Worm (Caenorhabditis elegans) whole organism, mixed stage, embryonic: ENCODE measurements around the gene acp-6.

Experiments used
- M03D4.4 ChIP-seq: sonication (generic microtip); optimal IDR thresholded peaks from 2 replicates; lab custom pipeline; 2017; ENCODE audit warnings: mild to moderate bottlenecking, missing genetic modification characterization, missing compliant biosample characterization
- bed-3 ChIP-seq: fragments of 200-800 bp; sonication (Bioruptor generic); optimal IDR thresholded peaks from 3 replicates; lab custom pipeline; 2018; ENCODE audit warnings: mild to moderate bottlenecking, missing genetic modification characterization, moderate library complexity, missing compliant biosample characterization
- blmp-1 ChIP-seq: fragments of 150-350 bp; optimal IDR thresholded peaks from 2 replicates; lab custom pipeline; 2014; ENCODE audit warnings: missing biosample characterization, missing genetic modification characterization
- ceh-39 ChIP-seq: fragments of 150-350 bp; optimal IDR thresholded peaks from 2 replicates; lab custom pipeline; 2014; ENCODE audit warnings: missing biosample characterization, missing genetic modification characterization
- ceh-43 ChIP-seq: fragments of 200-800 bp; sonication (Bioruptor generic); optimal IDR thresholded peaks from 2 replicates; lab custom pipeline; 2018; ENCODE audit warnings: mild to moderate bottlenecking, missing genetic modification characterization, moderate library complexity, missing compliant biosample characterization
- ceh-83 ChIP-seq: fragments of 200-800 bp; sonication (Bioruptor generic); optimal IDR thresholded peaks from 2 replicates; lab custom pipeline; 2018; ENCODE audit warnings: mild to moderate bottlenecking, missing genetic modification characterization, missing compliant biosample characterization
- ces-1 ChIP-seq: fragments of 150-350 bp; optimal IDR thresholded peaks from 2 replicates; lab custom pipeline; 2014; ENCODE audit warnings: missing biosample characterization, missing genetic modification reagents, missing genetic modification characterization
- cnd-1 ChIP-seq: fragments of 200-800 bp; sonication (Bioruptor generic); optimal IDR thresholded peaks from 2 replicates; lab custom pipeline; 2018; ENCODE audit warnings: mild to moderate bottlenecking, missing genetic modification characterization, missing compliant biosample characterization
- drap-1 ChIP-seq: fragments of 200-800 bp; sonication (Bioruptor generic); optimal IDR thresholded peaks from 3 replicates; lab custom pipeline; 2018; ENCODE audit warnings: mild to moderate bottlenecking, missing genetic modification characterization, missing compliant biosample characterization
- elt-1 ChIP-seq: sonication (generic microtip); optimal IDR thresholded peaks from 2 replicates; lab custom pipeline; 2017; ENCODE audit warnings: missing genetic modification characterization, mild to moderate bottlenecking, missing compliant biosample characterization, antibody characterized with exemption, moderate library complexity, borderline replicate concordance; ENCODE audit not compliant: insufficient read depth
- flh-1 ChIP-seq: fragments of 200-800 bp; sonication (Bioruptor generic); optimal IDR thresholded peaks from 2 replicates; lab custom pipeline; 2018; ENCODE audit warnings: mild to moderate bottlenecking, missing genetic modification characterization, moderate library complexity, missing compliant biosample characterization
- ham-2 ChIP-seq: fragments of 200-800 bp; sonication (Bioruptor generic); optimal IDR thresholded peaks from 2 replicates; lab custom pipeline; 2018; ENCODE audit warnings: mild to moderate bottlenecking, missing genetic modification characterization, missing compliant biosample characterization
- hlh-1 ChIP-seq: fragments of 150-350 bp; optimal IDR thresholded peaks from 2 replicates; lab custom pipeline; 2014; ENCODE audit warnings: missing biosample characterization, missing genetic modification reagents, missing genetic modification characterization
- lin-13 ChIP-seq: fragments of 150-350 bp; optimal IDR thresholded peaks from 2 replicates; lab custom pipeline; 2014; ENCODE audit warnings: missing biosample characterization, missing genetic modification characterization
- lsy-2 ChIP-seq: fragments of 150-350 bp; optimal IDR thresholded peaks from 2 replicates; lab custom pipeline; 2014; ENCODE audit warnings: missing biosample characterization, missing genetic modification characterization
- mab-5 ChIP-seq: fragments of 150-350 bp; optimal IDR thresholded peaks from 2 replicates; lab custom pipeline; 2014; ENCODE audit warnings: missing biosample characterization, missing genetic modification characterization
- mep-1 ChIP-seq: fragments of 150-350 bp; optimal IDR thresholded peaks from 2 replicates; lab custom pipeline; 2017; ENCODE audit warnings: missing biosample characterization, missing genetic modification reagents, missing genetic modification characterization, inconsistent platforms
- mls-2 ChIP-seq: sonication (generic microtip); optimal IDR thresholded peaks from 2 replicates; lab custom pipeline; 2016; ENCODE audit warnings: mild to moderate bottlenecking, missing genetic modification characterization, moderate library complexity, missing compliant biosample characterization
- nhr-12 ChIP-seq: fragments of 150-350 bp; optimal IDR thresholded peaks from 2 replicates; lab custom pipeline; 2014; ENCODE audit warnings: missing biosample characterization, missing genetic modification characterization
- nhr-2 ChIP-seq: fragments of 150-350 bp; optimal IDR thresholded peaks from 2 replicates; lab custom pipeline; 2014; ENCODE audit warnings: missing biosample characterization, missing genetic modification characterization
- nhr-237 ChIP-seq: fragments of 150-350 bp; optimal IDR thresholded peaks from 2 replicates; lab custom pipeline; 2014; ENCODE audit warnings: missing biosample characterization, missing genetic modification characterization
- nhr-28 ChIP-seq: fragments of 150-350 bp; optimal IDR thresholded peaks from 2 replicates; lab custom pipeline; 2014; ENCODE audit warnings: missing biosample characterization, missing genetic modification characterization
- nhr-76 ChIP-seq: sonication (generic microtip); optimal IDR thresholded peaks from 2 replicates; lab custom pipeline; 2017; ENCODE audit warnings: missing biosample characterization, missing genetic modification characterization
- pha-4 ChIP-seq: fragments of 150-350 bp; optimal IDR thresholded peaks from 2 replicates; lab custom pipeline; 2018; ENCODE audit warnings: missing biosample characterization, missing genetic modification reagents, missing genetic modification characterization
- sem-2 ChIP-seq: fragments of 200-800 bp; sonication (Bioruptor generic); optimal IDR thresholded peaks from 2 replicates; lab custom pipeline; 2018; ENCODE audit warnings: mild to moderate bottlenecking, missing genetic modification characterization, missing compliant biosample characterization
- sptf-1 ChIP-seq: sonication (generic microtip); optimal IDR thresholded peaks from 2 replicates; lab custom pipeline; 2017; ENCODE audit warnings: mild to moderate bottlenecking, missing genetic modification characterization, moderate library complexity, missing compliant biosample characterization
- tbx-8 ChIP-seq: fragments of 200-800 bp; sonication (Bioruptor generic); optimal IDR thresholded peaks from 2 replicates; lab custom pipeline; 2018; ENCODE audit warnings: mild to moderate bottlenecking, missing genetic modification characterization, moderate library complexity, missing compliant biosample characterization
- unc-120 ChIP-seq: sonication (generic microtip); optimal IDR thresholded peaks from 2 replicates; lab custom pipeline; 2017; ENCODE audit warnings: missing genetic modification characterization, missing compliant biosample characterization; ENCODE audit not compliant: poor library complexity, severe bottlenecking
- unc-39 ChIP-seq: fragments of 150-350 bp; optimal IDR thresholded peaks from 2 replicates; lab custom pipeline; 2014; ENCODE audit warnings: missing biosample characterization, missing genetic modification characterization
- unc-62 ChIP-seq: fragments of 150-350 bp; optimal IDR thresholded peaks from 2 replicates; lab custom pipeline; 2014; ENCODE audit warnings: missing biosample characterization, missing genetic modification reagents, missing genetic modification characterization
- ztf-11 ChIP-seq: fragments of 150-350 bp; optimal IDR thresholded peaks from 2 replicates; lab custom pipeline; 2014; ENCODE audit warnings: missing biosample characterization, missing genetic modification characterization

acp-6 gene

DNA sequence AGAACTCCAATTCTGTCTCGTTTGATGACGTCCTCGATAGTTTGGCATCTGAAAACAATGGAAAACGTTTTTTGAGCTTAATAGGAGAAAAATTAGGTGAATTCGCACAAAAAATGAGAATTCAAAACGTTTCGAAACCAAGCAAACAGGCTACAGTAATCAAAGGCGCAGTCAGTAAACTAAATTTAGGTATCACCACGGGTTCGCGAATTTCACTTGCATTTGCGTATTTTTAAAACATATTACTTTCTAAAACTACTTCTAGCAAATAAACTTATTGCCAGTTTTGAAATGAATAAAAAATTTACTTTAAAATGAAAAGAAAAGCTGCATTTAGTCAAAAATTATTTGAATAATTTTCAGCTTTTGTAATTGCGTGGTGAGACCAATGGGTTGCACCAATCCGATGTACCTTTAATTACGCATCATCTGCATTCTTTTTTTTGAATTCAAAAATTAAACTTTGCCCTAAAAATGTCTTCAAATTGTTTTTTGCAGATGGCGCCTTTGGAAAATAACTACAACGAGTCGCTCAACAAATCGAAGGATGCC is 6.8 kb downstream of the acp-6 start, which contains the start of the genes Y73B6BL.23 and htp-2:
TSS of gene Y73B6BL.23 (minus strand) at position 51 of the 552 bp plus-strand sequence.
TSS of gene htp-2 (plus strand) at position 492 of the 552 bp plus-strand sequence.
- no peak for TF ChIP-seq ceh-83 (GFP tag; lab: Kevin White, UChicago)

DNA sequence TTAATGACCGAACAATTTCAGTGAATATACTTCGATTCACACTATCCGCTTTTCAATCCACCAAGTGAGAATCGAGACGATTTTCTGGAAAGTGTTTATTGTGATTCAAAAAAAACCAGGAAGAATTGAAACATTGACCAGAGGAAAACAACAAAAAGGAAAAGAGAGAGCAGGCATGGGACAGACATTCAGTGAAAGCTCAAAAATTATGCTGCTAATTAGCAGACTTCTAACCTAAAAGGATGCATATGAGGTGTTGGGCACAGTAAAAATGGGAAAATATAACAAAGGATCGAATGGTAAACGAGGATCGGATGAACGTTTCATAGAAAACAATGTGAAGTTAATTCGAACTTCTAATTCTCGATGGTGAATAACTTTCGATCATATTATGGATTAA is 8.3 kb downstream of the acp-6 start:
- TF ChIP-seq elt-1 (tag; lab: Kevin White, UChicago), result no peak
- TF ChIP-seq tbx-8 (GFP tag; lab: Kevin White, UChicago), result no peak
- TF ChIP-seq ces-1, result no peak
- TF ChIP-seq unc-39 (tag; lab: Kevin White, UChicago), result no peak
- no peak for TF ChIP-seq ceh-39 (tag; lab: Kevin White, UChicago)

ce11 chrIV:6416553-6416952 is 9.4 kb downstream of the acp-6 start, which contains the start of gene Y73B6BL.22:
Gene Y73B6BL.22 (minus strand): TSS chrIV:6416653.
- TF ChIP-seq cnd-1 (no peak), blmp-1 (tag; lab: Kevin White, UChicago) (no peak)

DNA sequence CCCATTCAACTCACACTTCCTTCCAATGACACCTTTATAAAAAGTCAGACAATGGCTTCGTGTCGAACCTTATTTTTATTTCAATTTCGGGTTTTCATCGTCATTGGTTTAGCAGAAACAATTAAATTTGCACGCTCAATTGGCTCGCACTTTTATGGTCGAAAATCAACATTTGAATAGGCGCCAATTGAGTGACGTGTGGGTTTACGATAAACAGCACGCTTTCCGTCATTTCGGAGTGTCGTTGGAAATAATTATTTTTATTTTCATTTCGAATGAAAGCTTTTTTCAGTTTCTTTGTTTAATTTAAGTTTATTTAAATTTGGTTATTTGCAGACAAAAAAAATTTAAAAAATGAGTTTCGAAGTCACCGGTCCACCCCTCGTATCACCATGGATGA is 10.8 kb downstream of the acp-6 start, which contains the start of gene exos-2:
TSS of gene exos-2 (plus strand) at position 330 of the 400 bp plus-strand sequence.
- TF ChIP-seq hlh-1 (tag; lab: Kevin White, UChicago) (peak; percentile 35), ces-1 (peak; percentile 80), ceh-43 (no peak), mep-1 (tag; lab: Kevin White, UChicago) (peak; percentile 16), lsy-2 (tag; lab: Kevin White, UChicago) (peak; percentile 60), nhr-237 (tag; lab: Kevin White, UChicago) (peak; percentile 0), drap-1 (GFP tag; lab: Kevin White, UChicago) (no peak)

ce11 chrIV:6413482-6413881 is 12.5 kb downstream of the acp-6 start, which contains the start of gene nlp-71:
Gene nlp-71 (minus strand): TSS chrIV:6413582.
- TF ChIP-seq cnd-1 (no peak), flh-1 (no peak), mab-5 (tag; lab: Kevin White, UChicago) (no peak), ham-2 (no peak), bed-3 (no peak), ceh-39 (tag; lab: Kevin White, UChicago) (no peak), hlh-1 (tag; lab: Kevin White, UChicago) (no peak), nhr-2 (tag; lab: Kevin White, UChicago) (no peak), ztf-11 (no peak), nhr-76 (no peak), drap-1 (GFP tag; lab: Kevin White, UChicago) (no peak), nhr-12 (tag; lab: Kevin White, UChicago) (no peak), lin-13 (tag; lab: Kevin White, UChicago) (no peak), ceh-43 (no peak), ceh-83 (GFP tag; lab: Kevin White, UChicago) (no peak), M03D4.4 (tag; lab: Kevin White, UChicago) (no peak), sem-2 (GFP tag; lab: Kevin White, UChicago) (no peak), unc-62 (no peak)
- TF ChIP-seq, all 35 proteins: peak for 0

ce11 chrIV:6404871-6405270 is 21.1 kb downstream of the acp-6 start, which contains the start of gene srv-13:
Gene srv-13 (plus strand): TSS chrIV:6405171.
- TF ChIP-seq unc-120 (tag; lab: Kevin White, UChicago) (no peak), nhr-12 (tag; lab: Kevin White, UChicago) (no peak), bed-3 (no peak), nhr-2 (tag; lab: Kevin White, UChicago) (no peak), ces-1 (no peak), sptf-1 (tag; lab: Kevin White, UChicago) (no peak), mls-2 (tag; lab: Kevin White, UChicago) (no peak), unc-62 (no peak), nhr-28 (tag; lab: Kevin White, UChicago) (no peak), mep-1 (tag; lab: Kevin White, UChicago) (no peak), sem-2 (GFP tag; lab: Kevin White, UChicago) (no peak), pha-4 (no peak), ceh-43 (no peak), unc-39 (tag; lab: Kevin White, UChicago) (no peak), lsy-2 (tag; lab: Kevin White, UChicago) (no peak), blmp-1 (tag; lab: Kevin White, UChicago) (no peak)
